Fruit fly (Drosophila melanogaster) whole organism, prepupa: ENCODE results near the gene CG15754.

Experiments used
- Blimp-1 ChIP-seq: fragments of 200-800 bp; sonication (Bioruptor generic); optimal IDR thresholded peaks from 3 replicates; lab custom pipeline; 2017; ENCODE audit warnings: missing biosample characterization, missing genetic modification characterization, mild to moderate bottlenecking, moderate library complexity, missing genetic modification reagents
- CG10631 ChIP-seq: fragments of 200-800 bp; sonication (Bioruptor generic); optimal IDR thresholded peaks from 2 replicates; lab custom pipeline; 2016; ENCODE audit warnings: missing biosample characterization, missing genetic modification characterization
- CG10669 ChIP-seq: fragments of 200-800 bp; sonication (Bioruptor generic); optimal IDR thresholded peaks from 3 replicates; lab custom pipeline; 2018; ENCODE audit warnings: missing biosample characterization, mild to moderate bottlenecking, missing genetic modification characterization, moderate library complexity
- CG11294 ChIP-seq: fragments of 200-800 bp; sonication (Bioruptor generic); IDR thresholded peaks from 2 replicates; pipeline ENCODE4 v1.3.6; 2022; ENCODE audit warnings: missing biosample characterization, missing genetic modification characterization
- CG11902 ChIP-seq: fragments of 200-800 bp; sonication (Bioruptor generic); optimal IDR thresholded peaks from 3 replicates; lab custom pipeline; 2016; ENCODE audit warnings: missing biosample characterization, missing genetic modification characterization
- CG15336 ChIP-seq: fragments of 200-800 bp; sonication (Bioruptor generic); IDR thresholded peaks from 2 replicates; pipeline ENCODE4 v1.3.6; 2022; ENCODE audit warnings: missing biosample characterization, missing genetic modification characterization
- CG1621 ChIP-seq: fragments of 200-800 bp; sonication (Bioruptor generic); optimal IDR thresholded peaks from 3 replicates; lab custom pipeline; 2018; ENCODE audit warnings: missing biosample characterization, mild to moderate bottlenecking, missing genetic modification characterization
- CG16779 ChIP-seq: fragments of 200-800 bp; sonication (Bioruptor generic); optimal IDR thresholded peaks from 3 replicates; lab custom pipeline; 2017; ENCODE audit warnings: missing biosample characterization, mild to moderate bottlenecking, missing genetic modification characterization
- CG3032 ChIP-seq: fragments of 200-800 bp; optimal IDR thresholded peaks from 2 replicates; lab custom pipeline; 2019; ENCODE audit warnings: missing biosample characterization, mild to moderate bottlenecking, missing genetic modification characterization, moderate library complexity
- CG31627 ChIP-seq: fragments of 200-800 bp; sonication (Bioruptor generic); optimal IDR thresholded peaks from 3 replicates; lab custom pipeline; 2016; ENCODE audit warnings: missing biosample characterization, missing genetic modification characterization
- CG3919 ChIP-seq: fragments of 200-800 bp; sonication (Bioruptor generic); optimal IDR thresholded peaks from 3 replicates; lab custom pipeline; 2016; ENCODE audit warnings: missing biosample characterization, missing genetic modification characterization
- CG4318 ChIP-seq: fragments of 200-800 bp; sonication (Bioruptor generic); optimal IDR thresholded peaks from 3 replicates; lab custom pipeline; 2017; ENCODE audit warnings: missing biosample characterization, mild to moderate bottlenecking, missing genetic modification characterization
- CG6163 ChIP-seq: fragments of 200-800 bp; sonication (Bioruptor generic); IDR thresholded peaks from 3 replicates; pipeline ENCODE4 v1.3.6; 2022; ENCODE audit warnings: missing biosample characterization, missing genetic modification characterization
- CG6792 ChIP-seq: fragments of 200-800 bp; sonication (Bioruptor generic); optimal IDR thresholded peaks from 3 replicates; lab custom pipeline; 2016; ENCODE audit warnings: missing biosample characterization, missing genetic modification characterization
- CG6808 ChIP-seq: fragments of 200-800 bp; sonication (Bioruptor generic); optimal IDR thresholded peaks from 3 replicates; lab custom pipeline; 2017; ENCODE audit warnings: missing biosample characterization, missing genetic modification characterization, mild to moderate bottlenecking, moderate library complexity, missing genetic modification reagents
- CG6854 ChIP-seq: fragments of 200-800 bp; sonication (Bioruptor generic); optimal IDR thresholded peaks from 2 replicates; lab custom pipeline; 2017; ENCODE audit warnings: missing biosample characterization, mild to moderate bottlenecking, missing genetic modification characterization
- CG7368 ChIP-seq: fragments of 200-800 bp; sonication (Bioruptor generic); optimal IDR thresholded peaks from 3 replicates; lab custom pipeline; 2016; ENCODE audit warnings: missing biosample characterization, missing genetic modification characterization
- CG8119 ChIP-seq: fragments of 200-800 bp; sonication (Bioruptor generic); IDR thresholded peaks from 3 replicates; pipeline ENCODE4 v1.3.6; 2022; ENCODE audit warnings: missing biosample characterization, missing genetic modification characterization
- CG8319 ChIP-seq: fragments of 200-800 bp; sonication (Bioruptor generic); optimal IDR thresholded peaks from 3 replicates; lab custom pipeline; 2016; ENCODE audit warnings: missing biosample characterization, missing genetic modification characterization
- CG8632 ChIP-seq: fragments of 200-800 bp; sonication (Bioruptor generic); optimal IDR thresholded peaks from 3 replicates; lab custom pipeline; 2016; ENCODE audit warnings: missing biosample characterization, missing genetic modification characterization
- Eip78C ChIP-seq: fragments of 200-800 bp; sonication (Bioruptor generic); peaks from one replicate; lab custom pipeline; 2016; ENCODE audit warnings: missing biosample characterization, missing genetic modification characterization
- Eip93F ChIP-seq: fragments of 200-800 bp; sonication (Bioruptor generic); optimal IDR thresholded peaks from 2 replicates; lab custom pipeline; 2016; ENCODE audit warnings: missing biosample characterization, mild to moderate bottlenecking, missing genetic modification characterization
- Ets21C ChIP-seq: fragments of 200-800 bp; sonication (Bioruptor generic); optimal IDR thresholded peaks from 3 replicates; lab custom pipeline; 2016; ENCODE audit warnings: missing biosample characterization, missing genetic modification characterization
- Ets96B ChIP-seq: fragments of 200-800 bp; optimal IDR thresholded peaks from 2 replicates; lab custom pipeline; 2019; ENCODE audit warnings: missing biosample characterization, mild to moderate bottlenecking, missing genetic modification characterization, moderate library complexity
- Gug ChIP-seq: fragments of 200-800 bp; sonication (Bioruptor generic); IDR thresholded peaks from 2 replicates; pipeline ENCODE4 v1.3.6; 2022; ENCODE audit warnings: missing biosample characterization, missing genetic modification characterization
- Hr38 ChIP-seq: sonication (Bioruptor generic); optimal IDR thresholded peaks from 2 replicates; lab custom pipeline; 2016; ENCODE audit warnings: missing biosample characterization, missing genetic modification characterization
- Hr39 ChIP-seq: fragments of 200-800 bp; sonication (Bioruptor generic); optimal IDR thresholded peaks from 2 replicates; lab custom pipeline; 2016; ENCODE audit warnings: missing biosample characterization, missing genetic modification characterization
- Hr4 ChIP-seq: fragments of 200-800 bp; sonication (Bioruptor generic); optimal IDR thresholded peaks from 3 replicates; lab custom pipeline; 2016; ENCODE audit warnings: missing biosample characterization, missing genetic modification characterization
- Lpt ChIP-seq: fragments of 200-800 bp; sonication (Bioruptor generic); optimal IDR thresholded peaks from 3 replicates; lab custom pipeline; 2016; ENCODE audit warnings: missing biosample characterization, missing genetic modification characterization
- Smox ChIP-seq: fragments of 200-800 bp; sonication (Bioruptor generic); optimal IDR thresholded peaks from 3 replicates; lab custom pipeline; 2016; ENCODE audit warnings: missing biosample characterization, missing genetic modification characterization
- Sox102F ChIP-seq: fragments of 200-800 bp; sonication (Bioruptor generic); optimal IDR thresholded peaks from 2 replicates; lab custom pipeline; 2016; ENCODE audit warnings: missing biosample characterization, mild to moderate bottlenecking, missing genetic modification characterization
- Sox14 ChIP-seq: fragments of 200-800 bp; sonication (Bioruptor generic); optimal IDR thresholded peaks from 3 replicates; lab custom pipeline; 2016; ENCODE audit warnings: missing biosample characterization, missing genetic modification characterization
- Sox15 ChIP-seq: fragments of 200-800 bp; sonication (Bioruptor generic); optimal IDR thresholded peaks from 3 replicates; lab custom pipeline; 2016; ENCODE audit warnings: missing biosample characterization, missing genetic modification characterization
- acj6 ChIP-seq: fragments of 200-800 bp; sonication (Bioruptor generic); optimal IDR thresholded peaks from 3 replicates; lab custom pipeline; 2016; ENCODE audit warnings: missing biosample characterization, missing genetic modification characterization
- cyc ChIP-seq: fragments of 200-800 bp; sonication (Bioruptor generic); optimal IDR thresholded peaks from 3 replicates; lab custom pipeline; 2016; ENCODE audit warnings: missing biosample characterization, missing genetic modification characterization
- dac ChIP-seq: fragments of 200-800 bp; sonication (Bioruptor generic); optimal IDR thresholded peaks from 2 replicates; lab custom pipeline; 2017; ENCODE audit warnings: missing biosample characterization, mild to moderate bottlenecking, missing genetic modification characterization
- dsx ChIP-seq: fragments of 200-800 bp; optimal IDR thresholded peaks from 3 replicates; lab custom pipeline; 2019; ENCODE audit warnings: missing biosample characterization, mild to moderate bottlenecking, missing genetic modification characterization, moderate library complexity; ENCODE audit not compliant: poor library complexity, severe bottlenecking
- eg ChIP-seq: fragments of 200-800 bp; sonication (Bioruptor generic); IDR thresholded peaks from 3 replicates; pipeline ENCODE4 v1.3.6; 2022; ENCODE audit warnings: missing biosample characterization, missing genetic modification characterization
- esn ChIP-seq: fragments of 200-800 bp; sonication (Bioruptor generic); optimal IDR thresholded peaks from 2 replicates; lab custom pipeline; 2016; ENCODE audit warnings: missing biosample characterization, mild to moderate bottlenecking, missing genetic modification characterization, moderate library complexity
- fd59A ChIP-seq: fragments of 200-800 bp; sonication (Bioruptor generic); optimal IDR thresholded peaks from 2 replicates; lab custom pipeline; 2017; ENCODE audit warnings: missing biosample characterization, mild to moderate bottlenecking, missing genetic modification characterization, missing genetic modification reagents
- fd85E ChIP-seq: fragments of 200-800 bp; sonication (Bioruptor generic); optimal IDR thresholded peaks from 3 replicates; lab custom pipeline; 2016; ENCODE audit warnings: missing biosample characterization, missing genetic modification characterization
- fkh ChIP-seq: fragments of 200-800 bp; sonication (Bioruptor generic); optimal IDR thresholded peaks from 3 replicates; lab custom pipeline; 2017; ENCODE audit warnings: missing biosample characterization, mild to moderate bottlenecking, missing genetic modification characterization, moderate library complexity
- lz ChIP-seq: fragments of 200-800 bp; sonication (Bioruptor generic); optimal IDR thresholded peaks from 3 replicates; lab custom pipeline; 2016; ENCODE audit warnings: missing biosample characterization, missing genetic modification characterization
- net ChIP-seq: fragments of 200-800 bp; sonication (Bioruptor generic); optimal IDR thresholded peaks from 3 replicates; lab custom pipeline; 2016; ENCODE audit warnings: missing biosample characterization, missing genetic modification characterization
- salr ChIP-seq, 2 experiments: fragments of 200-800 bp; sonication (Bioruptor generic); optimal IDR thresholded peaks; 3 replicates each; lab custom pipeline; 2016 to 2018; ENCODE audit warnings: missing biosample characterization in 2 of 2, missing genetic modification characterization in 2 of 2, mild to moderate bottlenecking in 1 of 2
- ss ChIP-seq, 2 experiments: fragments of 200-800 bp; sonication (Bioruptor generic); optimal IDR thresholded peaks; 2 replicates in 1 of 2; 3 replicates in 1 of 2; lab custom pipeline; 2017 to 2018; ENCODE audit warnings: mild to moderate bottlenecking in 2 of 2, missing biosample characterization in 2 of 2, missing genetic modification characterization in 2 of 2, moderate library complexity in 1 of 2
- svp ChIP-seq: fragments of 200-800 bp; sonication (Bioruptor generic); peaks from one replicate; lab custom pipeline; 2016; ENCODE audit warnings: missing biosample characterization, missing genetic modification characterization
- vri ChIP-seq: fragments of 200-800 bp; sonication (Bioruptor generic); optimal IDR thresholded peaks from 3 replicates; lab custom pipeline; 2016; ENCODE audit warnings: missing biosample characterization, mild to moderate bottlenecking, missing genetic modification characterization

CG15754 gene

DNA sequence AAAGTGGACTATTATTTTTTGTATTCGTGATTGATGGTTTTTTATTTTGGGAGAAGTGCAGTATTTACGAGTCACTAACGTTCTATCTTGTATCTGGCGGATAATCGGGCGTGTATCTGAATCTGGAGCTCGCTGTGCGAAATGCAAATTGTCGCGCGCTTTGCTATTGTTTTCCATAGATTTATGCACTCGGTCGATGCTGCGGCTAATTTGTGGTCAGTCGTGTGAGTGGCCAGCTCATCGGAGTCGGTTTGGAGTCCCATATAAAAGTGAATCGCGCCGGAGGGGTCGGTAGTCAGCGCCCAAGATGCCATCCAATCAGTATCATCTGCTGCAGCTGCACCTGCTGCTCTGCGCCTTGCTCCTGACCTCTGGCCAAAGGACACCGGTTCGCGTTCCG lies at the start of gene CG15754:
Gene CG15754, plus strand, starts transcription at position 301 of the 400 bp plus-strand sequence.
- TF ChIP-seq salr (GFP tag; optimal IDR thresholded peaks at IDR 0.05; lab: Kevin White, UChicago) = no peak
- TF ChIP-seq dsx (GFP tag; lab: Kevin White, UChicago) = no peak
- TF ChIP-seq vri (GFP tag; lab: Kevin White, UChicago) = no peak
- no peak for TF ChIP-seq CG3032 (tag; lab: Kevin White, UChicago)
- no peak for TF ChIP-seq CG15336 (GFP tag; lab: Robert Waterston, UW)
- no peak for TF ChIP-seq Eip78C (GFP tag; lab: Kevin White, UChicago)
- TF ChIP-seq CG6163 = no peak
- no peak for TF ChIP-seq net (GFP tag; lab: Kevin White, UChicago)
- TF ChIP-seq CG8632 (GFP tag; lab: Kevin White, UChicago) = no peak
- TF ChIP-seq CG8319 (GFP tag; lab: Kevin White, UChicago) = no peak
- no peak for TF ChIP-seq Lpt (GFP tag; lab: Kevin White, UChicago)

dm6 chrX:13478994-13479393 lies 48.8 kb upstream of the CG15754 start:
- no peak for TF ChIP-seq CG31627 (GFP tag; lab: Kevin White, UChicago)

- no peak for TF ChIP-seq fkh (GFP tag; lab: Kevin White, UChicago)
- TF ChIP-seq CG8632 (GFP tag; lab: Kevin White, UChicago) = no peak
- TF ChIP-seq Hr4 (GFP tag; lab: Kevin White, UChicago) = no peak
- TF ChIP-seq CG4318 = no peak
- TF ChIP-seq ss (GFP tag; optimal IDR thresholded peaks at IDR 0.05; lab: Kevin White, UChicago) = no peak
- TF ChIP-seq CG7368 = no peak
- TF ChIP-seq salr (GFP tag; optimal IDR thresholded peaks at IDR 0.05; lab: Kevin White, UChicago) = no peak
- TF ChIP-seq Eip93F = no peak
- no peak for TF ChIP-seq Sox15
- TF ChIP-seq esn (GFP tag; lab: Kevin White, UChicago) = no peak
- no peak for TF ChIP-seq Lpt (GFP tag; lab: Kevin White, UChicago)
- no peak for TF ChIP-seq acj6
- no peak for TF ChIP-seq Ets96B (tag; lab: Kevin White, UChicago)
- TF ChIP-seq cyc (GFP tag; lab: Kevin White, UChicago) = peak; percentile 7
- no peak for TF ChIP-seq dsx (GFP tag; lab: Kevin White, UChicago)
- TF ChIP-seq CG1621 = no peak
- peak; percentile 29 for TF ChIP-seq CG3919
- no peak for TF ChIP-seq CG6854 (GFP tag; lab: Kevin White, UChicago)
- no peak for TF ChIP-seq CG8119 (GFP tag; lab: Robert Waterston, UW)
- TF ChIP-seq CG6792 (GFP tag; lab: Kevin White, UChicago) = no peak
- no peak for TF ChIP-seq dac (GFP tag; lab: Kevin White, UChicago)
- TF ChIP-seq Sox102F (GFP tag; lab: Kevin White, UChicago) = peak; percentile 17
- TF ChIP-seq Blimp-1 (GFP tag; lab: Kevin White, UChicago) = no peak
- TF ChIP-seq Ets21C = no peak
- TF ChIP-seq CG15336 (GFP tag; lab: Robert Waterston, UW) = no peak
- no peak for TF ChIP-seq CG10669 (GFP tag; lab: Kevin White, UChicago)
- TF ChIP-seq Sox14 (GFP tag; lab: Kevin White, UChicago) = no peak
- TF ChIP-seq CG11294 = no peak
- TF ChIP-seq Smox (GFP tag; lab: Kevin White, UChicago) = peak; percentile 3
- no peak for TF ChIP-seq CG6808 (GFP tag; lab: Kevin White, UChicago)
- peak; percentile 58 for TF ChIP-seq Eip78C (GFP tag; lab: Kevin White, UChicago)
- TF ChIP-seq net (GFP tag; lab: Kevin White, UChicago) = no peak
- TF ChIP-seq CG11902 (GFP tag; lab: Kevin White, UChicago) = no peak
- TF ChIP-seq fd85E (GFP tag; lab: Kevin White, UChicago) = no peak
- no peak for TF ChIP-seq eg (GFP tag; lab: Robert Waterston, UW)
- peak; percentile 29 for TF ChIP-seq CG10631 (GFP tag; lab: Kevin White, UChicago)
- no peak for TF ChIP-seq fd59A (GFP tag; lab: Kevin White, UChicago)
- TF ChIP-seq lz (GFP tag; lab: Kevin White, UChicago) = no peak
- TF ChIP-seq Gug (GFP tag; lab: Robert Waterston, UW) = no peak
- TF ChIP-seq CG31627 (GFP tag; lab: Kevin White, UChicago) = no peak
- no peak for TF ChIP-seq CG16779
- peak; percentile 71 for TF ChIP-seq svp (GFP tag; lab: Kevin White, UChicago)
- TF ChIP-seq Hr38 = no peak
- no peak for TF ChIP-seq Hr39 (GFP tag; lab: Kevin White, UChicago)
Observed at dm6 chrX:13529673-13530072, 1.9 kb downstream of the CG15754 start.
